Worm (Caenorhabditis elegans) whole organism, L4/young adult: ENCODE data around the gene ebp-2.

Source experiments
- W03F9.2 ChIP-seq: fragments of 150-350 bp; optimal IDR thresholded peaks from 2 replicates; lab custom pipeline; 2014; ENCODE audit warnings: missing biosample characterization, missing genetic modification characterization
- him-1 ChIP-seq: sonication (generic microtip); optimal IDR thresholded peaks from 2 replicates; lab custom pipeline; 2016; ENCODE audit warnings: missing genotype, missing genetic modification reagents, missing genetic modification characterization, missing compliant biosample characterization

DNA sequence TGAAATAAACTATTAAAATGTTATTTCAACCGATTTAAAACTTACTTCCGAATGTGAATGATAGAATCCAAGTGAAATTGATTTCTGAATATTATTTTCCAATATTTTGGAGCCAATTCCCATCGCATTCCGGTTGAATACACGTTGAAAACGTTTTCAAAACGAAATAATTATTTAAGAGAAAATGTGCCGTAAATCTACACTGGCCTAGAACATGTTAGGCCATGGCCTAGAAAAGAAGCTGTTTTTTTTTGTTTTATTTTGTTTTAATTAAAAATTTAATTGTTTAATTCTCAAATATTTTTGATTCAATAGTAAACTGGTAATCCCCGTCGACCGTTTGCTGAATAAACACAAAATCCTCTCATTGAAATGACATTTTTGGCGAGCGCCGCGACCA lies 21.4 kb downstream of the ebp-2 start:
- TF ChIP-seq him-1 (tag; lab: Kevin White, UChicago): no peak
- no peak for TF ChIP-seq W03F9.2 (tag; lab: Kevin White, UChicago)
